Worm (Caenorhabditis elegans) whole organism, young adult: ENCODE results near the gene C10F3.7.

Experiments
- B0336.3 ChIP-seq: fragments of 200-800 bp; sonication (Bioruptor generic); IDR thresholded peaks from 2 replicates; pipeline ENCODE4 v1.3.6; 2022; ENCODE audit warnings: missing genetic modification characterization, missing compliant biosample characterization
- F10E7.11 ChIP-seq: sonication (generic microtip); optimal IDR thresholded peaks from 2 replicates; lab custom pipeline; 2017; ENCODE audit warnings: mild to moderate bottlenecking, missing genetic modification characterization, moderate library complexity, missing compliant biosample characterization
- F23B12.7 ChIP-seq: sonication (generic microtip); optimal IDR thresholded peaks from 2 replicates; lab custom pipeline; 2017; ENCODE audit warnings: missing genetic modification characterization, mild to moderate bottlenecking, missing compliant biosample characterization, antibody characterized with exemption, moderate library complexity; ENCODE audit not compliant: insufficient read depth
- F33H1.4 ChIP-seq: fragments of 200-800 bp; sonication (Bioruptor generic); IDR thresholded peaks from 2 replicates; pipeline ENCODE4 v1.3.6; 2022; ENCODE audit warnings: missing genetic modification reagents, missing genetic modification characterization, missing compliant biosample characterization
- F37B4.10 ChIP-seq: fragments of 200-800 bp; sonication (Bioruptor generic); IDR thresholded peaks from 2 replicates; pipeline ENCODE4 v1.3.6; 2022; ENCODE audit warnings: missing genetic modification characterization, missing compliant biosample characterization
- F49E8.2 ChIP-seq: sonication (generic microtip); optimal IDR thresholded peaks from 3 replicates; lab custom pipeline; 2017; ENCODE audit warnings: missing genetic modification characterization, mild to moderate bottlenecking, missing compliant biosample characterization, antibody characterized with exemption, moderate library complexity; ENCODE audit not compliant: insufficient read depth
- F52B5.7 ChIP-seq: sonication (generic microtip); optimal IDR thresholded peaks from 2 replicates; lab custom pipeline; 2016; ENCODE audit warnings: mild to moderate bottlenecking, missing genetic modification characterization, missing compliant biosample characterization
- K12H6.12 ChIP-seq: fragments of 200-800 bp; sonication (Bioruptor generic); optimal IDR thresholded peaks from 2 replicates; lab custom pipeline; 2018; ENCODE audit warnings: mild to moderate bottlenecking, missing genetic modification characterization, missing compliant biosample characterization
- T07F8.4 ChIP-seq: sonication (generic microtip); optimal IDR thresholded peaks from 2 replicates; lab custom pipeline; 2016; ENCODE audit warnings: mild to moderate bottlenecking, missing genetic modification characterization, moderate library complexity, missing compliant biosample characterization
- Y67H2A.10 ChIP-seq: fragments of 200-800 bp; sonication (Bioruptor generic); conservative IDR thresholded peaks from 2 replicates; pipeline ENCODE4 v1.3.6; 2022; ENCODE audit warnings: missing genetic modification reagents, missing genetic modification characterization, missing compliant biosample characterization
- ama-1 ChIP-seq, 3 experiments: fragments of 150-350 bp in 1 of 3; sonication (generic microtip) in 2 of 3; optimal IDR thresholded peaks; 2 replicates each; lab custom pipeline; 2014 to 2018; ENCODE audit warnings: missing biosample characterization in 2 of 3, missing genetic modification characterization in 2 of 3, missing genetic modification reagents in 2 of 3
- attf-3 ChIP-seq: fragments of 200-800 bp; sonication (Bioruptor generic); conservative IDR thresholded peaks from 2 replicates; pipeline ENCODE4 v1.3.6; 2022; ENCODE audit warnings: missing genetic modification reagents, missing genetic modification characterization, missing compliant biosample characterization
- bed-1 ChIP-seq: fragments of 200-800 bp; sonication (Bioruptor generic); IDR thresholded peaks from 2 replicates; pipeline ENCODE4 v1.3.6; 2022; ENCODE audit warnings: missing genetic modification reagents, missing genetic modification characterization, missing compliant biosample characterization
- cebp-1 ChIP-seq, 2 experiments: fragments of 200-800 bp in 1 of 2; sonication (Bioruptor generic) in 1 of 2; sonication (generic microtip) in 1 of 2; IDR thresholded peaks in 1 of 2; optimal IDR thresholded peaks in 1 of 2; 2 replicates each; pipeline versions ENCODE4 v1.3.6 to Lab custom; 2017 to 2022; ENCODE audit warnings: missing compliant biosample characterization in 2 of 2, missing genetic modification characterization in 2 of 2, mild to moderate bottlenecking in 1 of 2, missing genetic modification reagents in 1 of 2, moderate library complexity in 1 of 2
- ceh-100 ChIP-seq: fragments of 200-800 bp; sonication (Bioruptor generic); IDR thresholded peaks from 2 replicates; pipeline ENCODE4 v1.3.6; 2022; ENCODE audit warnings: missing genetic modification reagents, missing genetic modification characterization, missing compliant biosample characterization
- ceh-40 ChIP-seq: fragments of 200-800 bp; sonication (Bioruptor generic); IDR thresholded peaks from 2 replicates; pipeline ENCODE4 v1.3.6; 2022; ENCODE audit warnings: missing genetic modification characterization, missing compliant biosample characterization
- chd-7 ChIP-seq: sonication (generic microtip); optimal IDR thresholded peaks from 2 replicates; lab custom pipeline; 2016; ENCODE audit warnings: mild to moderate bottlenecking, missing genetic modification characterization, moderate library complexity, missing compliant biosample characterization
- dpff-1 ChIP-seq: sonication (generic microtip); optimal IDR thresholded peaks from 2 replicates; lab custom pipeline; 2017; ENCODE audit warnings: mild to moderate bottlenecking, missing genetic modification characterization, missing compliant biosample characterization
- egl-44 ChIP-seq: fragments of 200-800 bp; sonication (Bioruptor generic); IDR thresholded peaks from 2 replicates; pipeline ENCODE4 v1.3.6; 2022; ENCODE audit warnings: missing genetic modification reagents, missing genetic modification characterization, missing compliant biosample characterization
- ekl-4 ChIP-seq: fragments of 200-800 bp; sonication (Bioruptor generic); IDR thresholded peaks from 2 replicates; pipeline ENCODE4 v1.3.6; 2022; ENCODE audit warnings: missing genetic modification reagents, missing genetic modification characterization, missing compliant biosample characterization
- him-1 ChIP-seq: sonication (generic microtip); optimal IDR thresholded peaks from 2 replicates; lab custom pipeline; 2016; ENCODE audit warnings: missing genotype, missing genetic modification reagents, missing genetic modification characterization, missing compliant biosample characterization
- lag-1 ChIP-seq: fragments of 200-800 bp; sonication (Bioruptor generic); IDR thresholded peaks from 2 replicates; pipeline ENCODE4 v1.3.6; 2022; ENCODE audit warnings: missing genetic modification reagents, missing genetic modification characterization, missing compliant biosample characterization
- lin-54 ChIP-seq: fragments of 200-800 bp; sonication (Bioruptor generic); optimal IDR thresholded peaks from 2 replicates; lab custom pipeline; 2018; ENCODE audit warnings: mild to moderate bottlenecking, missing genetic modification characterization, missing compliant biosample characterization
- nfya-1 ChIP-seq: sonication (generic microtip); optimal IDR thresholded peaks from 2 replicates; lab custom pipeline; 2017; ENCODE audit warnings: antibody characterized with exemption, missing compliant biosample characterization, missing genetic modification characterization, borderline replicate concordance; ENCODE audit not compliant: insufficient read depth
- nfyb-1 ChIP-seq: fragments of 200-800 bp; sonication (Bioruptor generic); IDR thresholded peaks from 2 replicates; pipeline ENCODE4 v1.3.6; 2022; ENCODE audit warnings: missing genetic modification reagents, missing genetic modification characterization, missing compliant biosample characterization
- nhr-120 ChIP-seq: fragments of 200-800 bp; sonication (Bioruptor generic); IDR thresholded peaks from 2 replicates; pipeline ENCODE4 v1.3.6; 2022; ENCODE audit warnings: missing genetic modification characterization, missing compliant biosample characterization
- nhr-27 ChIP-seq: fragments of 200-800 bp; sonication (Bioruptor generic); optimal IDR thresholded peaks from 2 replicates; lab custom pipeline; 2018; ENCODE audit warnings: mild to moderate bottlenecking, missing genetic modification characterization, moderate library complexity, missing compliant biosample characterization
- rec-8 ChIP-seq, 2 experiments: sonication (generic microtip); optimal IDR thresholded peaks; 2 replicates each; lab custom pipeline; 2016; ENCODE audit warnings: mild to moderate bottlenecking in 2 of 2, missing genetic modification characterization in 2 of 2, missing genetic modification reagents in 2 of 2, missing genotype in 2 of 2, missing biosample characterization in 1 of 2, missing compliant biosample characterization in 1 of 2, moderate library complexity in 1 of 2
- repo-1 ChIP-seq: sonication (generic microtip); optimal IDR thresholded peaks from 2 replicates; lab custom pipeline; 2017; ENCODE audit warnings: mild to moderate bottlenecking, missing genetic modification characterization, missing compliant biosample characterization
- sea-2 ChIP-seq: fragments of 200-800 bp; sonication (Bioruptor generic); IDR thresholded peaks from 2 replicates; pipeline ENCODE4 v1.3.6; 2022; ENCODE audit warnings: missing genetic modification characterization, missing compliant biosample characterization
- snpc-3.4 ChIP-seq: sonication (generic microtip); optimal IDR thresholded peaks from 2 replicates; lab custom pipeline; 2017; ENCODE audit warnings: missing genetic modification characterization, mild to moderate bottlenecking, missing compliant biosample characterization, antibody characterized with exemption, moderate library complexity, missing genotype, missing genetic modification reagents
- unc-130 ChIP-seq: sonication (generic microtip); optimal IDR thresholded peaks from 2 replicates; lab custom pipeline; 2016; ENCODE audit warnings: missing genetic modification reagents, missing genetic modification characterization, missing compliant biosample characterization
- xnd-1 ChIP-seq: sonication (generic microtip); optimal IDR thresholded peaks from 2 replicates; lab custom pipeline; 2016; ENCODE audit warnings: missing genotype, missing genetic modification reagents, missing genetic modification characterization, missing compliant biosample characterization
- zfh-2 ChIP-seq: fragments of 200-800 bp; sonication (Bioruptor generic); conservative IDR thresholded peaks from 2 replicates; pipeline ENCODE4 v1.3.6; 2022; ENCODE audit warnings: missing genetic modification reagents, missing genetic modification characterization, missing compliant biosample characterization
- zim-3 ChIP-seq: sonication (generic microtip); optimal IDR thresholded peaks from 2 replicates; lab custom pipeline; 2017; ENCODE audit warnings: mild to moderate bottlenecking, missing genetic modification characterization, moderate library complexity, missing compliant biosample characterization
- ztf-18 ChIP-seq: sonication (generic microtip); optimal IDR thresholded peaks from 2 replicates; lab custom pipeline; 2016; ENCODE audit warnings: missing genotype, mild to moderate bottlenecking, missing genetic modification characterization, missing compliant biosample characterization
- ztf-25 ChIP-seq: fragments of 200-800 bp; sonication (Bioruptor generic); IDR thresholded peaks from 2 replicates; pipeline ENCODE4 v1.3.6; 2022; ENCODE audit warnings: missing genetic modification reagents, missing genetic modification characterization, missing compliant biosample characterization
- ztf-3 ChIP-seq: fragments of 200-800 bp; sonication (Bioruptor generic); optimal IDR thresholded peaks from 2 replicates; lab custom pipeline; 2018; ENCODE audit warnings: mild to moderate bottlenecking, missing genetic modification characterization, missing compliant biosample characterization
- ztf-6 ChIP-seq: fragments of 200-800 bp; sonication (Bioruptor generic); IDR thresholded peaks from 2 replicates; pipeline ENCODE4 v1.3.6; 2022; ENCODE audit warnings: missing genetic modification reagents, missing genetic modification characterization, missing compliant biosample characterization

The C10F3.7 gene

ce11 chrV:6012401-6012800, 25.7 kb upstream of the C10F3.7 start:
- no peak for TF ChIP-seq nfyb-1 (GFP tag; lab: Robert Waterston, UW)
- TF ChIP-seq cebp-1 (GFP tag; IDR thresholded peaks at IDR 0.05; lab: Robert Waterston, UW): peak; percentile 72; the same call in 1 of the 2 replicates
- TF ChIP-seq cebp-1 (tag; optimal IDR thresholded peaks at IDR 0.05; lab: Kevin White, UChicago): peak; percentile 86
- TF ChIP-seq, all 124 proteins: peak for 1

ce11 chrV:6010642-6011041, 24.0 kb upstream of the C10F3.7 start:
- TF ChIP-seq him-1 (tag; lab: Kevin White, UChicago): no peak
- TF ChIP-seq ceh-100 (GFP tag; lab: Robert Waterston, UW): no peak
- TF ChIP-seq F23B12.7 (tag; lab: Kevin White, UChicago): no peak
- no peak for TF ChIP-seq K12H6.12 (tag; lab: Kevin White, UChicago)
- no peak for TF ChIP-seq nhr-120 (GFP tag; lab: Robert Waterston, UW)
- no peak for TF ChIP-seq F37B4.10 (GFP tag; lab: Robert Waterston, UW)
- no peak for TF ChIP-seq ceh-40 (GFP tag; lab: Robert Waterston, UW)
- TF ChIP-seq lag-1 (GFP tag; lab: Robert Waterston, UW): no peak
- TF ChIP-seq F10E7.11 (tag; lab: Kevin White, UChicago): no peak
- TF ChIP-seq Y67H2A.10 (GFP tag; lab: Robert Waterston, UW): no peak
- no peak for TF ChIP-seq T07F8.4 (tag; lab: Kevin White, UChicago)
- TF ChIP-seq, all 124 proteins: peak for 0

- TF ChIP-seq repo-1 (tag; lab: Kevin White, UChicago) (no peak), zfh-2 (peak; percentile 63; the same call in 1 of the 2 replicates)
Observed at ce11 chrV:6007927-6008326, 21.3 kb upstream of the C10F3.7 start.

- TF ChIP-seq F33H1.4 (no peak), ztf-25 (GFP tag; lab: Robert Waterston, UW) (no peak), xnd-1 (no peak), bed-1 (GFP tag; lab: Robert Waterston, UW) (no peak)
Observed at ce11 chrV:6003301-6003700, 16.6 kb upstream of the C10F3.7 start, which contains the start of gene fos-1. TSS of gene fos-1 (plus strand) at chrV:6003601.

ce11 chrV:6000368-6000802, 13.7 kb upstream of the C10F3.7 start:
- TF ChIP-seq K12H6.12 (tag; lab: Kevin White, UChicago) (peak; percentile 87), ama-1 (optimal IDR thresholded peaks at IDR 0.05; lab: Kevin White, UChicago) (no peak), ama-1 (GFP tag; optimal IDR thresholded peaks at IDR 0.05; lab: Kevin White, UChicago) (no peak), zfh-2 (peak; percentile 90), F49E8.2 (tag; lab: Kevin White, UChicago) (no peak), chd-7 (tag; lab: Kevin White, UChicago) (peak; percentile 96), F33H1.4 (no peak), zim-3 (tag; lab: Kevin White, UChicago) (no peak), F52B5.7 (tag; lab: Kevin White, UChicago) (no peak), nfya-1 (no peak), dpff-1 (no peak), nhr-27 (tag; lab: Kevin White, UChicago) (no peak), unc-130 (GFP tag; lab: Kevin White, UChicago) (no peak), ztf-18 (tag; lab: Kevin White, UChicago) (peak; percentile 64), B0336.3 (peak; percentile 93), nfyb-1 (GFP tag; lab: Robert Waterston, UW) (peak; percentile 91), sea-2 (GFP tag; lab: Robert Waterston, UW) (no peak), ztf-6 (GFP tag; lab: Robert Waterston, UW) (no peak), egl-44 (GFP tag; lab: Robert Waterston, UW) (peak; percentile 73; the same call in 1 of the 2 replicates), cebp-1 (GFP tag; IDR thresholded peaks at IDR 0.05; lab: Robert Waterston, UW) (peak; percentile 26; the same call in 1 of the 2 replicates), cebp-1 (tag; optimal IDR thresholded peaks at IDR 0.05; lab: Kevin White, UChicago) (peak; percentile 91), snpc-3.4 (tag; lab: Kevin White, UChicago) (no peak), ekl-4 (GFP tag; lab: Robert Waterston, UW) (peak; percentile 82), ztf-3 (GFP tag; lab: Kevin White, UChicago) (peak; percentile 27), attf-3 (GFP tag; lab: Robert Waterston, UW) (peak; percentile 62), rec-8 (tag; optimal IDR thresholded peaks at IDR 0.05; lab: Kevin White, UChicago) (no peak), lin-54 (peak; percentile 76)
